Fruit fly (Drosophila melanogaster) whole organism, embryonic: ENCODE results near the gene Ttc19.

Experiments
- Antp ChIP-seq: fragments of 200-800 bp; sonication (Bioruptor generic); optimal IDR thresholded peaks from 3 replicates; lab custom pipeline; 2016; ENCODE audit warnings: missing biosample characterization, missing genetic modification characterization
- Atf3 ChIP-seq: fragments of 200-800 bp; sonication (Bioruptor generic); optimal IDR thresholded peaks from 3 replicates; lab custom pipeline; 2016; ENCODE audit warnings: missing biosample characterization, missing genetic modification characterization
- CG10147 ChIP-seq: fragments of 200-800 bp; sonication (Bioruptor generic); optimal IDR thresholded peaks from 2 replicates; lab custom pipeline; 2019; ENCODE audit warnings: missing biosample characterization, mild to moderate bottlenecking, missing genetic modification characterization, moderate library complexity
- CG13775 ChIP-seq: fragments of 200-800 bp; sonication (Bioruptor generic); optimal IDR thresholded peaks from 3 replicates; lab custom pipeline; 2017; ENCODE audit warnings: missing biosample characterization, mild to moderate bottlenecking, missing genetic modification characterization
- CG13894 ChIP-seq: fragments of 200-800 bp; sonication (Bioruptor generic); optimal IDR thresholded peaks from 3 replicates; lab custom pipeline; 2018; ENCODE audit warnings: missing biosample characterization, mild to moderate bottlenecking, missing genetic modification characterization, moderate library complexity
- CG15479 ChIP-seq: fragments of 200-800 bp; sonication (Bioruptor generic); optimal IDR thresholded peaks from 3 replicates; lab custom pipeline; 2019; ENCODE audit warnings: missing biosample characterization, mild to moderate bottlenecking, missing genetic modification characterization, moderate library complexity
- CG16815 ChIP-seq: fragments of 200-800 bp; sonication (Bioruptor generic); optimal IDR thresholded peaks from 3 replicates; lab custom pipeline; 2017; ENCODE audit warnings: missing biosample characterization, mild to moderate bottlenecking, missing genetic modification characterization
- CG17328 ChIP-seq: fragments of 200-800 bp; sonication (Bioruptor generic); IDR thresholded peaks from 2 replicates; pipeline ENCODE4 v1.3.6; 2022; ENCODE audit warnings: missing biosample characterization, missing genetic modification characterization
- CG17612 ChIP-seq: fragments of 200-800 bp; sonication (Bioruptor generic); IDR thresholded peaks from 2 replicates; pipeline ENCODE4 v1.3.6; 2022; ENCODE audit warnings: missing biosample characterization, missing genetic modification characterization
- CG17912 ChIP-seq: fragments of 200-800 bp; sonication (Bioruptor generic); optimal IDR thresholded peaks from 2 replicates; lab custom pipeline; 2018; ENCODE audit warnings: missing biosample characterization, mild to moderate bottlenecking, missing genetic modification characterization
- CG18764 ChIP-seq: fragments of 200-800 bp; sonication (Bioruptor generic); optimal IDR thresholded peaks from 3 replicates; lab custom pipeline; 2016; ENCODE audit warnings: missing biosample characterization, missing genetic modification characterization
- CG2120 ChIP-seq: fragments of 200-800 bp; sonication (Bioruptor generic); optimal IDR thresholded peaks from 3 replicates; lab custom pipeline; 2016; ENCODE audit warnings: missing biosample characterization, missing genetic modification characterization
- CG2129 ChIP-seq: fragments of 200-800 bp; sonication (Bioruptor generic); IDR thresholded peaks from 2 replicates; pipeline ENCODE4 v1.3.6; 2022; ENCODE audit warnings: missing biosample characterization, missing genetic modification characterization; ENCODE audit not compliant: partially characterized antibody
- CG2678 ChIP-seq: fragments of 200-800 bp; sonication (Bioruptor generic); optimal IDR thresholded peaks from 3 replicates; lab custom pipeline; 2019; ENCODE audit warnings: missing biosample characterization, mild to moderate bottlenecking, missing genetic modification characterization, moderate library complexity
- CG3838 ChIP-seq: fragments of 200-800 bp; sonication (Bioruptor generic); optimal IDR thresholded peaks from 3 replicates; lab custom pipeline; 2016; ENCODE audit warnings: missing biosample characterization, missing genetic modification characterization
- CG43689 ChIP-seq: fragments of 200-800 bp; sonication (Bioruptor generic); IDR thresholded peaks from 2 replicates; pipeline ENCODE4 v1.3.6; 2022; ENCODE audit warnings: missing biosample characterization, missing genetic modification characterization
- CG4617 ChIP-seq: fragments of 200-800 bp; sonication (Bioruptor generic); optimal IDR thresholded peaks from 3 replicates; lab custom pipeline; 2016; ENCODE audit warnings: missing biosample characterization, missing genetic modification characterization, borderline replicate concordance
- CG5953 ChIP-seq: fragments of 200-800 bp; sonication (Bioruptor generic); IDR thresholded peaks from 2 replicates; pipeline ENCODE4 v1.3.6; 2022; ENCODE audit warnings: missing biosample characterization, missing genetic modification characterization
- CG7987 ChIP-seq: fragments of 200-800 bp; sonication (Bioruptor generic); optimal IDR thresholded peaks from 2 replicates; lab custom pipeline; 2018; ENCODE audit warnings: missing biosample characterization, mild to moderate bottlenecking, missing genetic modification characterization, moderate library complexity
- CG8478 ChIP-seq: fragments of >200 bp; optimal IDR thresholded peaks from 2 replicates; lab custom pipeline; 2018
- CG9797 ChIP-seq: fragments of 200-800 bp; sonication (Bioruptor generic); optimal IDR thresholded peaks from 3 replicates; lab custom pipeline; 2018; ENCODE audit warnings: missing biosample characterization, mild to moderate bottlenecking, missing genetic modification characterization
- Chrac-16 ChIP-seq: fragments of 200-800 bp; sonication (Bioruptor generic); optimal IDR thresholded peaks from 3 replicates; lab custom pipeline; 2016; ENCODE audit warnings: missing biosample characterization, missing genetic modification characterization
- Dek ChIP-seq: fragments of 200-800 bp; sonication (Bioruptor generic); optimal IDR thresholded peaks from 3 replicates; lab custom pipeline; 2019; ENCODE audit warnings: missing biosample characterization, mild to moderate bottlenecking, missing genetic modification characterization, moderate library complexity
- E2f2 ChIP-seq: fragments of 200-800 bp; sonication (Bioruptor generic); IDR thresholded peaks from 2 replicates; pipeline ENCODE4 v1.3.6; 2022; ENCODE audit warnings: missing biosample characterization, missing genetic modification characterization
- Elba2 ChIP-seq: fragments of 200-800 bp; sonication (Bioruptor generic); optimal IDR thresholded peaks from 3 replicates; lab custom pipeline; 2016; ENCODE audit warnings: missing biosample characterization, missing genetic modification characterization
- Fer2 ChIP-seq: fragments of 200-800 bp; sonication (Bioruptor generic); optimal IDR thresholded peaks from 2 replicates; lab custom pipeline; 2018; ENCODE audit warnings: missing biosample characterization, mild to moderate bottlenecking, missing genetic modification characterization, moderate library complexity
- Jarid2 ChIP-seq: fragments of 200-800 bp; sonication (Bioruptor generic); optimal IDR thresholded peaks from 3 replicates; lab custom pipeline; 2017; ENCODE audit warnings: mild to moderate bottlenecking, missing biosample characterization, missing genetic modification reagents, missing genetic modification characterization
- MESR4 ChIP-seq: fragments of 200-800 bp; sonication (Bioruptor generic); optimal IDR thresholded peaks from 2 replicates; lab custom pipeline; 2018; ENCODE audit warnings: missing biosample characterization, mild to moderate bottlenecking, missing genetic modification characterization, moderate library complexity
- Mrtf ChIP-seq: fragments of 200-800 bp; sonication (Bioruptor generic); IDR thresholded peaks from 3 replicates; pipeline ENCODE4 v1.3.6; 2022; ENCODE audit warnings: missing biosample characterization, missing genetic modification characterization
- NC2α ChIP-seq: fragments of 200-800 bp; sonication (Bioruptor generic); optimal IDR thresholded peaks from 2 replicates; lab custom pipeline; 2016; ENCODE audit warnings: missing biosample characterization, missing genetic modification characterization
- Nf-YA ChIP-seq: fragments of 200-800 bp; sonication (Bioruptor generic); IDR thresholded peaks from 2 replicates; pipeline ENCODE4 v1.3.6; 2022; ENCODE audit warnings: missing biosample characterization, missing genetic modification characterization
- Poxn ChIP-seq: fragments of 200-800 bp; sonication (Bioruptor generic); IDR thresholded peaks from 2 replicates; pipeline ENCODE4 v1.3.6; 2022; ENCODE audit warnings: missing biosample characterization, missing genetic modification characterization
- Spps ChIP-seq: fragments of 200-800 bp; sonication (Bioruptor generic); optimal IDR thresholded peaks from 2 replicates; lab custom pipeline; 2018; ENCODE audit warnings: missing biosample characterization, mild to moderate bottlenecking, missing genetic modification characterization
- ac ChIP-seq: fragments of 200-800 bp; sonication (Bioruptor generic); optimal IDR thresholded peaks from 3 replicates; lab custom pipeline; 2017; ENCODE audit warnings: missing biosample characterization, mild to moderate bottlenecking, missing genetic modification characterization
- ato ChIP-seq: fragments of 200-800 bp; sonication (Bioruptor generic); IDR thresholded peaks from 2 replicates; pipeline ENCODE4 v1.3.6; 2022; ENCODE audit warnings: missing biosample characterization, missing genetic modification characterization; ENCODE audit not compliant: partially characterized antibody
- dimm ChIP-seq: fragments of 200-800 bp; sonication (Bioruptor generic); IDR thresholded peaks from 2 replicates; pipeline ENCODE4 v1.3.6; 2022; ENCODE audit warnings: missing biosample characterization, missing genetic modification characterization
- disco-r ChIP-seq: fragments of 200-800 bp; sonication (Bioruptor generic); optimal IDR thresholded peaks from 2 replicates; lab custom pipeline; 2016; ENCODE audit warnings: missing biosample characterization, missing genetic modification characterization
- esg ChIP-seq: fragments of 200-800 bp; sonication (Bioruptor generic); conservative IDR thresholded peaks from 2 replicates; pipeline ENCODE4 v1.3.6; 2022; ENCODE audit warnings: missing biosample characterization, missing genetic modification characterization
- fd96Cb ChIP-seq: fragments of 200-800 bp; sonication (Bioruptor generic); optimal IDR thresholded peaks from 2 replicates; lab custom pipeline; 2018; ENCODE audit warnings: missing biosample characterization, mild to moderate bottlenecking, missing genetic modification characterization, moderate library complexity
- kah ChIP-seq: fragments of 200-800 bp; sonication (Bioruptor generic); optimal IDR thresholded peaks from 2 replicates; lab custom pipeline; 2018; ENCODE audit warnings: missing biosample characterization, mild to moderate bottlenecking, missing genetic modification characterization
- lmd ChIP-seq: fragments of 200-800 bp; sonication (Bioruptor generic); IDR thresholded peaks from 2 replicates; pipeline ENCODE4 v1.3.6; 2022; ENCODE audit warnings: missing biosample characterization, missing genetic modification characterization
- luna ChIP-seq: fragments of 200-800 bp; sonication (Bioruptor generic); optimal IDR thresholded peaks from 2 replicates; lab custom pipeline; 2016; ENCODE audit warnings: missing biosample characterization, missing genetic modification characterization
- otp ChIP-seq: fragments of 200-800 bp; sonication (Bioruptor generic); IDR thresholded peaks from 3 replicates; pipeline ENCODE4, ENCODE4 v1.3.6; 2022; ENCODE audit warnings: missing biosample characterization, missing genetic modification characterization
- pan ChIP-seq, 4 experiments: fragments of >200 bp in 3 of 4; fragments of 200-800 bp in 1 of 4; sonication (Bioruptor generic) in 1 of 4; optimal IDR thresholded peaks in 3 of 4; IDR thresholded peaks in 1 of 4; 2 replicates each; pipeline versions ENCODE4 v1.3.6 to Lab custom; 2017 to 2022; ENCODE audit warnings: missing biosample characterization in 2 of 4, missing genetic modification characterization in 2 of 4, mixed read lengths in 1 of 4
- peb ChIP-seq: fragments of 200-800 bp; sonication (Bioruptor generic); IDR thresholded peaks from 2 replicates; pipeline ENCODE4 v1.3.6; 2022; ENCODE audit warnings: missing biosample characterization, missing genetic modification characterization
- pita ChIP-seq: fragments of 200-800 bp; sonication (Bioruptor generic); optimal IDR thresholded peaks from 2 replicates; lab custom pipeline; 2017; ENCODE audit warnings: missing biosample characterization, mild to moderate bottlenecking, missing genetic modification characterization
- trem ChIP-seq: fragments of 200-800 bp; optimal IDR thresholded peaks from 3 replicates; lab custom pipeline; 2019; ENCODE audit warnings: missing biosample characterization, mild to moderate bottlenecking, missing genetic modification characterization, moderate library complexity
- unc-4 ChIP-seq: fragments of 200-800 bp; sonication (Bioruptor generic); IDR thresholded peaks from 2 replicates; pipeline ENCODE4 v1.3.6; 2022; ENCODE audit warnings: missing biosample characterization, missing genetic modification characterization; ENCODE audit not compliant: partially characterized antibody
- z ChIP-seq: fragments of 200-800 bp; sonication (Bioruptor generic); IDR thresholded peaks from 3 replicates; pipeline ENCODE4 v1.3.6; 2022; ENCODE audit warnings: missing biosample characterization, missing genetic modification characterization

Gene Ttc19

dm6 chr2L:19014032-19014880 lies 30.7 kb downstream of the Ttc19 start (continued):
- TF ChIP-seq CG17328, result no peak
- TF ChIP-seq Elba2 (GFP tag; lab: Kevin White, UChicago), result no peak
- peak; percentile 52 for TF ChIP-seq CG16815 (GFP tag; lab: Kevin White, UChicago)
- no peak for TF ChIP-seq CG17612 (GFP tag; lab: Robert Waterston, UW)
- TF ChIP-seq CG4617 (GFP tag; lab: Kevin White, UChicago), result no peak
- TF ChIP-seq Fer2 (tag; lab: Kevin White, UChicago), result peak; percentile 31
- peak; percentile 38 for TF ChIP-seq Jarid2 (GFP tag; lab: Kevin White, UChicago)
- peak; percentile 15 for TF ChIP-seq CG17912 (GFP tag; lab: Kevin White, UChicago)
- TF ChIP-seq E2f2 (GFP tag; lab: Robert Waterston, UW), result peak; percentile 52
- peak; percentile 92 for TF ChIP-seq CG2678
- no peak for TF ChIP-seq CG7987 (GFP tag; lab: Kevin White, UChicago)
- TF ChIP-seq CG3838 (GFP tag; lab: Kevin White, UChicago), result no peak
- peak; percentile 24 for TF ChIP-seq CG18764 (GFP tag; lab: Kevin White, UChicago)
- TF ChIP-seq esg (GFP tag; lab: Robert Waterston, UW), result peak; percentile 41; the same call in 1 of the 2 replicates
- no peak for TF ChIP-seq pita
- TF ChIP-seq NC2α (GFP tag; lab: Kevin White, UChicago), result no peak
- TF ChIP-seq CG15479 (GFP tag; lab: Kevin White, UChicago), result no peak
- peak; percentile 82 for TF ChIP-seq CG10147
- TF ChIP-seq disco-r, result no peak
- TF ChIP-seq CG9797 (GFP tag; lab: Kevin White, UChicago), result no peak
- no peak for TF ChIP-seq luna
- no peak for TF ChIP-seq CG5953
- TF ChIP-seq CG13894 (tag; lab: Kevin White, UChicago), result peak; percentile 54
- no peak for TF ChIP-seq z (GFP tag; lab: Robert Waterston, UW)
- no peak for TF ChIP-seq pan (optimal IDR thresholded peaks at IDR 0.05; lab: Kevin White, UChicago)
- peak in 1 of 2 experiments; percentile 67 for TF ChIP-seq pan (GFP tag; optimal IDR thresholded peaks at IDR 0.05 in 1 of 2, IDR thresholded peaks at IDR 0.05 in 1 of 2)
- peak; percentile 10 for TF ChIP-seq Chrac-16 (GFP tag; lab: Kevin White, UChicago)
- TF ChIP-seq CG43689 (GFP tag; lab: Robert Waterston, UW), result no peak
- no peak for TF ChIP-seq Nf-YA
- TF ChIP-seq ato, result no peak
- no peak for TF ChIP-seq ac (GFP tag; lab: Kevin White, UChicago)
- no peak for TF ChIP-seq otp (GFP tag; lab: Robert Waterston, UW)
- TF ChIP-seq kah (GFP tag; lab: Kevin White, UChicago), result peak; percentile 34
- no peak for TF ChIP-seq Spps (tag; lab: Kevin White, UChicago)
- no peak for TF ChIP-seq Antp (GFP tag; lab: Kevin White, UChicago)
- TF ChIP-seq dimm, result no peak
- no peak for TF ChIP-seq MESR4 (GFP tag; lab: Kevin White, UChicago)
- TF ChIP-seq unc-4, result no peak
- TF ChIP-seq CG8478 (lab: Kevin White, UChicago), result no peak
- TF ChIP-seq Mrtf (GFP tag; lab: Robert Waterston, UW), result 0 out of 3 replicates have a peak, but pooled peaks have one; percentile 30
- peak; percentile 74 for TF ChIP-seq Dek (tag; lab: Kevin White, UChicago)
- peak; percentile 75 for TF ChIP-seq CG2120 (GFP tag; lab: Kevin White, UChicago)
- no peak for TF ChIP-seq Atf3 (GFP tag; lab: Kevin White, UChicago)
- no peak for TF ChIP-seq CG2129 (GFP tag; lab: Robert Waterston, UW)
- TF ChIP-seq trem, result peak; percentile 7
- TF ChIP-seq peb (GFP tag; lab: Robert Waterston, UW), result no peak
- TF ChIP-seq lmd (GFP tag; lab: Robert Waterston, UW), result peak; percentile 62
- peak; percentile 67 for TF ChIP-seq fd96Cb (tag; lab: Kevin White, UChicago)
- no peak for TF ChIP-seq Poxn (GFP tag; lab: Robert Waterston, UW)
- peak; percentile 68 for TF ChIP-seq CG13775 (GFP tag; lab: Kevin White, UChicago)
